Worm (Caenorhabditis elegans) whole organism, L1 larva: Measurements from ENCODE around the gene daf-42.

Source experiments
- C16A3.4 ChIP-seq: fragments of 150-350 bp; optimal IDR thresholded peaks from 2 replicates; lab custom pipeline; 2014; ENCODE audit warnings: missing biosample characterization, missing genetic modification characterization
- C34B4.2 ChIP-seq: sonication (generic microtip); optimal IDR thresholded peaks from 2 replicates; lab custom pipeline; 2017; ENCODE audit warnings: mild to moderate bottlenecking, missing genetic modification characterization, missing compliant biosample characterization
- F16B12.6 ChIP-seq: fragments of 150-350 bp; optimal IDR thresholded peaks from 2 replicates; lab custom pipeline; 2014; ENCODE audit warnings: missing biosample characterization, missing genetic modification characterization
- Y116A8C.19 ChIP-seq: sonication (generic microtip); optimal IDR thresholded peaks from 2 replicates; lab custom pipeline; 2016; ENCODE audit warnings: missing compliant biosample characterization, missing genetic modification characterization, borderline replicate concordance
- aha-1 ChIP-seq: fragments of 150-350 bp; optimal IDR thresholded peaks from 2 replicates; lab custom pipeline; 2014; ENCODE audit warnings: missing biosample characterization, missing genetic modification characterization
- alr-1 ChIP-seq: fragments of 200-800 bp; sonication (Bioruptor generic); optimal IDR thresholded peaks from 2 replicates; lab custom pipeline; 2018; ENCODE audit warnings: borderline replicate concordance, mild to moderate bottlenecking, missing genetic modification characterization, missing compliant biosample characterization
- aly-2 ChIP-seq: fragments of 150-350 bp; optimal IDR thresholded peaks from 2 replicates; lab custom pipeline; 2014; ENCODE audit warnings: missing biosample characterization, missing genetic modification characterization
- blmp-1 ChIP-seq: fragments of 150-350 bp; optimal IDR thresholded peaks from 2 replicates; lab custom pipeline; 2014; ENCODE audit warnings: missing biosample characterization, missing genetic modification characterization
- ceh-63 ChIP-seq: fragments of 200-800 bp; sonication (Bioruptor generic); optimal IDR thresholded peaks from 2 replicates; lab custom pipeline; 2018; ENCODE audit warnings: mild to moderate bottlenecking, missing genetic modification characterization, missing compliant biosample characterization
- ceh-8 ChIP-seq: fragments of 200-800 bp; sonication (Bioruptor generic); optimal IDR thresholded peaks from 2 replicates; lab custom pipeline; 2018; ENCODE audit warnings: mild to moderate bottlenecking, missing genetic modification characterization, moderate library complexity, missing compliant biosample characterization
- ceh-90 ChIP-seq: sonication (generic microtip); optimal IDR thresholded peaks from 2 replicates; lab custom pipeline; 2016; ENCODE audit warnings: missing genetic modification characterization, missing compliant biosample characterization
- dpl-1 ChIP-seq, 3 experiments: fragments of 150-350 bp in 2 of 3; sonication (generic microtip) in 1 of 3; optimal IDR thresholded peaks; 2 replicates each; lab custom pipeline; 2014 to 2017; ENCODE audit warnings: missing biosample characterization in 3 of 3, missing genetic modification characterization in 3 of 3, missing genetic modification reagents in 3 of 3
- dsc-1 ChIP-seq: sonication (generic microtip); optimal IDR thresholded peaks from 2 replicates; lab custom pipeline; 2016; ENCODE audit warnings: mild to moderate bottlenecking, missing genetic modification characterization, missing compliant biosample characterization
- egl-13 ChIP-seq: sonication (generic microtip); optimal IDR thresholded peaks from 2 replicates; lab custom pipeline; 2016; ENCODE audit warnings: missing genotype, missing genetic modification reagents, missing genetic modification characterization, missing compliant biosample characterization
- egl-27 ChIP-seq, 2 experiments: fragments of 150-350 bp in 1 of 2; sonication (generic microtip); optimal IDR thresholded peaks; 3 replicates each; lab custom pipeline; 2017 to 2018; ENCODE audit warnings: missing biosample characterization in 2 of 2, missing genetic modification characterization in 2 of 2, missing genetic modification reagents in 2 of 2
- elt-3 ChIP-seq, 6 experiments: fragments of 150-350 bp in 1 of 6; sonication (generic microtip); optimal IDR thresholded peaks; 2 replicates each; lab custom pipeline; 2017 to 2018; ENCODE audit warnings: missing biosample characterization in 6 of 6, missing genetic modification characterization in 6 of 6, inconsistent platforms in 1 of 6
- fkh-10 ChIP-seq: sonication (generic microtip); optimal IDR thresholded peaks from 2 replicates; lab custom pipeline; 2017; ENCODE audit warnings: missing biosample characterization, missing genetic modification reagents, missing genetic modification characterization
- fkh-8 ChIP-seq: sonication (generic microtip); optimal IDR thresholded peaks from 2 replicates; lab custom pipeline; 2016; ENCODE audit warnings: mild to moderate bottlenecking, missing genetic modification characterization, missing compliant biosample characterization
- fos-1 ChIP-seq: fragments of 150-350 bp; optimal IDR thresholded peaks from 2 replicates; lab custom pipeline; 2014; ENCODE audit warnings: missing biosample characterization, missing genetic modification characterization
- grh-1 ChIP-seq: fragments of 200-800 bp; sonication (Bioruptor generic); IDR thresholded peaks from 2 replicates; pipeline ENCODE4 v1.3.6; 2022; ENCODE audit warnings: missing genetic modification reagents, missing genetic modification characterization, missing compliant biosample characterization
- hlh-4 ChIP-seq: sonication (generic microtip); optimal IDR thresholded peaks from 2 replicates; lab custom pipeline; 2016; ENCODE audit warnings: mild to moderate bottlenecking, missing genetic modification characterization, missing compliant biosample characterization
- irx-1 ChIP-seq: sonication (generic microtip); optimal IDR thresholded peaks from 2 replicates; lab custom pipeline; 2016; ENCODE audit warnings: missing genetic modification characterization, missing compliant biosample characterization
- jun-1 ChIP-seq: fragments of 150-350 bp; optimal IDR thresholded peaks from 2 replicates; lab custom pipeline; 2014; ENCODE audit warnings: missing biosample characterization, missing genetic modification reagents, missing genetic modification characterization
- lin-14 ChIP-seq: fragments of 200-800 bp; sonication (Bioruptor generic); optimal IDR thresholded peaks from 2 replicates; lab custom pipeline; 2018; ENCODE audit warnings: mild to moderate bottlenecking, missing genetic modification characterization, moderate library complexity, missing compliant biosample characterization
- lin-35 ChIP-seq, 2 experiments: fragments of 150-350 bp; optimal IDR thresholded peaks; 2 replicates each; lab custom pipeline; 2014; ENCODE audit warnings: missing biosample characterization in 2 of 2, missing genetic modification characterization in 2 of 2, missing genetic modification reagents in 2 of 2
- lin-39 ChIP-seq: fragments of 150-350 bp; optimal IDR thresholded peaks from 2 replicates; lab custom pipeline; 2014; ENCODE audit warnings: missing biosample characterization, missing genetic modification reagents, missing genetic modification characterization
- lir-3 ChIP-seq: sonication (generic microtip); optimal IDR thresholded peaks from 2 replicates; lab custom pipeline; 2016; ENCODE audit warnings: mild to moderate bottlenecking, missing genetic modification characterization, moderate library complexity, missing compliant biosample characterization; ENCODE audit not compliant: poor library complexity
- mdl-1 ChIP-seq, 2 experiments: fragments of 150-350 bp; optimal IDR thresholded peaks; 2 replicates each; lab custom pipeline; 2014 to 2017; ENCODE audit warnings: missing biosample characterization in 2 of 2, missing genetic modification characterization in 2 of 2, inconsistent platforms in 1 of 2
- mef-2 ChIP-seq: fragments of 150-350 bp; optimal IDR thresholded peaks from 2 replicates; lab custom pipeline; 2014; ENCODE audit warnings: missing biosample characterization, missing genetic modification characterization
- mep-1 ChIP-seq: fragments of 150-350 bp; optimal IDR thresholded peaks from 2 replicates; lab custom pipeline; 2014; ENCODE audit warnings: missing biosample characterization, missing genetic modification characterization
- nhr-12 ChIP-seq: sonication (generic microtip); optimal IDR thresholded peaks from 2 replicates; lab custom pipeline; 2017; ENCODE audit warnings: missing biosample characterization, missing genetic modification characterization
- nhr-20 ChIP-seq: sonication (generic microtip); optimal IDR thresholded peaks from 2 replicates; lab custom pipeline; 2016; ENCODE audit warnings: mild to moderate bottlenecking, missing genetic modification characterization, missing compliant biosample characterization
- nhr-71 ChIP-seq: sonication (generic microtip); optimal IDR thresholded peaks from 2 replicates; lab custom pipeline; 2016; ENCODE audit warnings: mild to moderate bottlenecking, missing genetic modification characterization, moderate library complexity, missing compliant biosample characterization
- nhr-77 ChIP-seq: fragments of 150-350 bp; optimal IDR thresholded peaks from 2 replicates; lab custom pipeline; 2014; ENCODE audit warnings: missing biosample characterization, missing genetic modification characterization
- nhr-84 ChIP-seq: sonication (generic microtip); optimal IDR thresholded peaks from 2 replicates; lab custom pipeline; 2017; ENCODE audit warnings: missing biosample characterization, missing genetic modification characterization
- nhr-85 ChIP-seq: sonication (generic microtip); peaks from one replicate; lab custom pipeline; 2016; ENCODE audit warnings: missing genetic modification characterization, inconsistent platforms, missing compliant biosample characterization
- pax-3 ChIP-seq: fragments of 200-800 bp; sonication (Bioruptor generic); optimal IDR thresholded peaks from 2 replicates; lab custom pipeline; 2018; ENCODE audit warnings: mild to moderate bottlenecking, missing genetic modification characterization, moderate library complexity, missing compliant biosample characterization
- rnt-1 ChIP-seq: sonication (generic microtip); optimal IDR thresholded peaks from 2 replicates; lab custom pipeline; 2016; ENCODE audit warnings: mild to moderate bottlenecking, missing genetic modification characterization, moderate library complexity, missing compliant biosample characterization
- skn-1 ChIP-seq: fragments of 150-350 bp; optimal IDR thresholded peaks from 2 replicates; lab custom pipeline; 2014; ENCODE audit warnings: missing biosample characterization, missing genetic modification characterization
- snpc-4 ChIP-seq: fragments of 150-350 bp; optimal IDR thresholded peaks from 2 replicates; lab custom pipeline; 2014; ENCODE audit warnings: missing biosample characterization, missing genetic modification characterization
- snu-23 ChIP-seq: sonication (generic microtip); optimal IDR thresholded peaks from 2 replicates; lab custom pipeline; 2016; ENCODE audit warnings: missing genetic modification characterization, missing compliant biosample characterization
- sptf-1 ChIP-seq: fragments of 150-350 bp; optimal IDR thresholded peaks from 2 replicates; lab custom pipeline; 2014; ENCODE audit warnings: missing biosample characterization, missing genetic modification characterization
- sup-37 ChIP-seq: fragments of 200-800 bp; sonication (Bioruptor generic); optimal IDR thresholded peaks from 2 replicates; lab custom pipeline; 2018; ENCODE audit warnings: mild to moderate bottlenecking, missing genetic modification characterization, missing compliant biosample characterization
- swsn-7 ChIP-seq: sonication (generic microtip); optimal IDR thresholded peaks from 2 replicates; lab custom pipeline; 2016; ENCODE audit warnings: missing genetic modification characterization, missing compliant biosample characterization
- tbx-2 ChIP-seq: sonication (generic microtip); optimal IDR thresholded peaks from 2 replicates; lab custom pipeline; 2016; ENCODE audit warnings: missing genetic modification characterization, missing compliant biosample characterization
- unc-86 ChIP-seq: sonication (generic microtip); optimal IDR thresholded peaks from 2 replicates; lab custom pipeline; 2016; ENCODE audit warnings: missing genetic modification characterization, missing compliant biosample characterization
- zag-1 ChIP-seq: fragments of 150-350 bp; optimal IDR thresholded peaks from 2 replicates; lab custom pipeline; 2014; ENCODE audit warnings: missing biosample characterization, missing genetic modification characterization
- ztf-4 ChIP-seq: fragments of 150-350 bp; optimal IDR thresholded peaks from 2 replicates; lab custom pipeline; 2014; ENCODE audit warnings: missing biosample characterization, missing genetic modification characterization

Gene daf-42

DNA sequence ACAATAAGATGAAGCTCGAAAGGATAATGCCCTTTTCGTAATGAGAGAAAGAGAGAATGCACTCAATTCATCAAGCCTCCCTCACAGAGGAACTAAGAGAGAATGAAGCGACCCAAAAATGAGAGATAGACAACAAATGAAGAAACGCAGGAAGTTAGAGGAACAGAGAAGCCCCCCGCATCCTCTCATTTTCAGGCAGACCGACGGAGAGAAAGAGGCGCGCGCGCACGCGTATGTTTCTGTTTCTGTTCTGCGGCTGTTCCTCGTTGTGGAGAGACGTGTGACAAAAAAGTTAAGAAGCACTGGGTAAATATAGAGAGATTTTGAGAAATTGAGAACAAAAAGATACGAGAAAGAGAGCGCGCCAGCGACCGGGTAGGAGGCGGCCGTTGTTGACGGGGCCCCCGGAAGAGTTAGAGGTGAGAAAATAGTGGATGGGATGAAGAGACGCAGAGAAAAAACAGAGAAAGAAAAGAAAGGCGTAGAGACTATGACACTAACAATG is 26.7 kb downstream of the daf-42 start (continued):
- TF ChIP-seq dpl-1 (GFP tag; optimal IDR thresholded peaks at IDR 0.05; lab: Kevin White, UChicago) (peak in 2 of 3 experiments; percentile 50 to 60), irx-1 (tag; lab: Kevin White, UChicago) (peak; percentile 53), hlh-4 (tag; lab: Kevin White, UChicago) (no peak), sptf-1 (tag; lab: Kevin White, UChicago) (no peak), aly-2 (tag; lab: Kevin White, UChicago) (no peak), fos-1 (tag; lab: Kevin White, UChicago) (peak; percentile 15), dsc-1 (tag; lab: Kevin White, UChicago) (peak; percentile 88), snpc-4 (tag; lab: Kevin White, UChicago) (peak; percentile 81), nhr-77 (peak; percentile 72), ztf-4 (tag; lab: Kevin White, UChicago) (peak; percentile 73), lin-14 (peak; percentile 100), swsn-7 (tag; lab: Kevin White, UChicago) (peak; percentile 87), tbx-2 (tag; lab: Kevin White, UChicago) (peak; percentile 89), pax-3 (tag; lab: Kevin White, UChicago) (no peak), fkh-8 (tag; lab: Kevin White, UChicago) (peak; percentile 88), sup-37 (GFP tag; lab: Kevin White, UChicago) (peak; percentile 68), ceh-8 (GFP tag; lab: Kevin White, UChicago) (peak; percentile 50), mef-2 (tag; lab: Kevin White, UChicago) (peak; percentile 16), egl-13 (peak; percentile 59), unc-86 (tag; lab: Kevin White, UChicago) (peak; percentile 85), fkh-10 (GFP tag; lab: Kevin White, UChicago) (peak; percentile 49), egl-27 (tag; optimal IDR thresholded peaks at IDR 0.05; lab: Kevin White, UChicago) (peak; percentile 77 to 79), jun-1 (tag; lab: Kevin White, UChicago) (peak; percentile 80), mep-1 (tag; lab: Kevin White, UChicago) (peak; percentile 82), C16A3.4 (tag; lab: Kevin White, UChicago) (peak; percentile 44), skn-1 (tag; lab: Kevin White, UChicago) (peak; percentile 69), lin-39 (tag; lab: Kevin White, UChicago) (peak; percentile 47), rnt-1 (tag; lab: Kevin White, UChicago) (peak; percentile 67), alr-1 (tag; lab: Kevin White, UChicago) (no peak), ceh-90 (tag; lab: Kevin White, UChicago) (no peak), grh-1 (GFP tag; lab: Robert Waterston, UW) (peak; percentile 53; the same call in 1 of the 2 replicates), C34B4.2 (tag; lab: Kevin White, UChicago) (no peak), aha-1 (peak; percentile 32), F16B12.6 (tag; lab: Kevin White, UChicago) (no peak)
- TF ChIP-seq, all 84 proteins: peak for 52

DNA sequence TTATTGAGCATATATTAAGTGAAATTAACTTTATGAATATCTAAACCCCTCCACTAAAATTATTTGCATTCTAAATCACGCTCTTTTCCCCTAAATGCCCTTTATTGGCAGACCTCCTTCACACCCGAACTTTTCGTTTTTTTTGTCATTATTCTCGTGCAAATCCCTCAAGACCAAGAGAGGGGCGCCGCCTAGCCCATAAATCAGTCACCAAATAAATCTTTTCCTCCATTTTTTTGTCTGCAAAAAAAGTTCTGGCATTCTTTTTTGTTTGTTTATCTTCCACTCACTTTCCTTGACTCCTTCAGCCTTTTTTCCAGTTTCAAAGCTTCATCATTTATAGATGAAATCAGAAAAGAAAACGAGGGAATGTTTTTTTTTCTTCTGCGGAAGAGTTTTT is 27.8 kb downstream of the daf-42 start:
- peak; percentile 46 for TF ChIP-seq lin-14
- no peak for TF ChIP-seq Y116A8C.19 (tag; lab: Kevin White, UChicago)
- peak; percentile 7 for TF ChIP-seq mep-1 (tag; lab: Kevin White, UChicago)
- TF ChIP-seq nhr-84 = no peak

DNA sequence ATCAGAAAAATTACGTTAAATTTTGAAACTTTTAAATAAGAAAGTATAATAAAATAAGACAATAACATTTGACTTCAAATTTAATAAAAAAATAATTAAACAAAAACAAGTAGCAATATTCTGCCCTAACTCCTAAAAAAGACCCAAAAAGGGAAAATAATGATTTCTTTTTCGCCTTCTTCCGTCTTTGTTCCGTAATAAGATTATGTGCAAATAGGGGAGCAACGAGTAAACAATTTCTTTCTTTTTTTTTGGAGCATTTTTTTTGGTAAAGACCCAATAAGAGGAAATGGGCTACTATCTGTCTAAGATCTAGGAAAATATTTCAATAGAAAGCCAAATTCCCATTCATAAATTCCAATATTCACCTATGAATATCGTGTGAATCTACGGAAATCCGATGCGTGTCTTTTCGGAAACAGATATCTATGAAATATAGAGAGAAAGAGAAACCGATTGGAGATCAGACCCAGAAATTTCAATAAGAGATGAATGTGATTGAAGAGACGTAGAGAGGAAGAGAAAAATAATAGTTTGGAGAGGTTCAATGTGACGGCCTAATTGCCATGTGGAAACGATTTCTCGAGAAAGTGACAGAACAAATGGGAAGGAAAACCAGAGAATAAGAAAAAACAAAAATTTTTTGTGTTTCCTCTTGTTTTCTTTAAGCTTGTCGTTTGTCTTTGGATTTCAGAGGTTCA is 28.7 kb downstream of the daf-42 start:
- no peak for TF ChIP-seq nhr-12
- peak in 1 of 2 experiments; percentile 17 for TF ChIP-seq mdl-1 (tag; optimal IDR thresholded peaks at IDR 0.05; lab: Kevin White, UChicago)
- peak; percentile 3 for TF ChIP-seq nhr-20 (tag; lab: Kevin White, UChicago)
- TF ChIP-seq jun-1 (tag; lab: Kevin White, UChicago) = no peak
- TF ChIP-seq zag-1 (tag; lab: Kevin White, UChicago) = no peak
- TF ChIP-seq nhr-71 (tag; lab: Kevin White, UChicago) = peak; percentile 41
- TF ChIP-seq fkh-8 (tag; lab: Kevin White, UChicago) = no peak
- peak; percentile 88 for TF ChIP-seq blmp-1 (tag; lab: Kevin White, UChicago)
- no peak for TF ChIP-seq sup-37 (GFP tag; lab: Kevin White, UChicago)
- peak; percentile 60 for TF ChIP-seq snu-23 (GFP tag; lab: Kevin White, UChicago)
- no peak for TF ChIP-seq nhr-84
- TF ChIP-seq lir-3 (tag; lab: Kevin White, UChicago) = no peak
- peak in 1 of 6 experiments; percentile 45 for TF ChIP-seq elt-3 (tag; optimal IDR thresholded peaks at IDR 0.05; lab: Kevin White, UChicago)
- no peak for TF ChIP-seq ceh-63 (GFP tag; lab: Kevin White, UChicago)
- peak; percentile 61 for TF ChIP-seq lin-14
- TF ChIP-seq nhr-85 (tag; lab: Kevin White, UChicago) = peak; percentile 84
- no peak for TF ChIP-seq hlh-4 (tag; lab: Kevin White, UChicago)
- TF ChIP-seq lin-35 (GFP tag; optimal IDR thresholded peaks at IDR 0.05; lab: Kevin White, UChicago) = peak in 1 of 2 experiments; percentile 12
